Worm (Caenorhabditis elegans) whole organism, early embryonic: Measurements from ENCODE around the gene lys-7.

Experiments
- F13C5.2 ChIP-seq: sonication (generic microtip); optimal IDR thresholded peaks from 2 replicates; lab custom pipeline; 2017; ENCODE audit warnings: mild to moderate bottlenecking, missing genetic modification characterization, inconsistent platforms, missing compliant biosample characterization
- ceh-13 ChIP-seq: fragments of 200-800 bp; sonication (Bioruptor generic); optimal IDR thresholded peaks from 2 replicates; lab custom pipeline; 2018; ENCODE audit warnings: mild to moderate bottlenecking, missing genetic modification characterization, missing compliant biosample characterization
- scrt-1 ChIP-seq: fragments of 200-800 bp; sonication (Bioruptor generic); IDR thresholded peaks from 2 replicates; pipeline ENCODE4 v1.3.6; 2022; ENCODE audit warnings: missing genetic modification characterization, missing compliant biosample characterization
- tbx-37 ChIP-seq: fragments of 200-800 bp; sonication (Bioruptor generic); conservative IDR thresholded peaks from 2 replicates; pipeline ENCODE4 v1.3.6; 2022; ENCODE audit warnings: missing genetic modification reagents, missing genetic modification characterization, missing compliant biosample characterization

DNA sequence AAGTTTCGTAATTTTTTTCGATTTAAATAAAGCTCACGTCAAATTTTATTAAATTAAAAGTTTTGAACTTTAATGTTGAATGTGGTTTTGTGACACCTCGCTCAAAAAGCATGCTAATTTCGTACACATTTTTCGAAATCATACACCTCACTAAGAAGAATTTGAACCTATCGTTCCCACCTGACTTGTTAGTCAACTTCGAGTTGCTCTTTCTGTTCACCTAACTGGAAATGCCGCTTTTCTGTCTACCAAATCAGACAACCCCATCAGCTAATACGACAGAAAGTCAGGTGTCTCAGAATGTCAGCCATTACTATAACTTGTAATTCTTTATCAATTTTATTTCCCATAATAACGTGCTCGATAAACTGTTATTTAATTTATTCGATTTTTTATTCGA is 48.0 kb upstream of the lys-7 start, which contains the start of gene srbc-66:
- no peak for TF ChIP-seq ceh-13 (GFP tag; lab: Kevin White, UChicago)
- no peak for TF ChIP-seq tbx-37
- no peak for TF ChIP-seq scrt-1 (GFP tag; lab: Robert Waterston, UW)
- no peak for TF ChIP-seq F13C5.2 (tag; lab: Kevin White, UChicago)
